Fruit fly (Drosophila melanogaster) whole organism, embryonic: Measurements from ENCODE around the gene Ask1.

Experiments used
- Asciz ChIP-seq: fragments of 200-800 bp; sonication (Bioruptor generic); optimal IDR thresholded peaks from 2 replicates; lab custom pipeline; 2017; ENCODE audit warnings: missing biosample characterization, mild to moderate bottlenecking, missing genetic modification characterization, missing genetic modification reagents
- Awh ChIP-seq: fragments of 200-800 bp; sonication (Bioruptor generic); IDR thresholded peaks from 2 replicates; pipeline ENCODE4, ENCODE4 v1.3.6; 2022; ENCODE audit warnings: missing biosample characterization, missing genetic modification characterization
- BtbVII ChIP-seq: fragments of 200-800 bp; sonication (Bioruptor generic); optimal IDR thresholded peaks from 3 replicates; lab custom pipeline; 2017; ENCODE audit warnings: missing biosample characterization, mild to moderate bottlenecking, missing genetic modification characterization
- C15 ChIP-seq: fragments of 200-800 bp; sonication (Bioruptor generic); IDR thresholded peaks from 3 replicates; pipeline ENCODE4 v1.3.6; 2022; ENCODE audit warnings: missing biosample characterization, missing genetic modification characterization
- CG10209 ChIP-seq: fragments of 200-800 bp; sonication (Bioruptor generic); optimal IDR thresholded peaks from 3 replicates; lab custom pipeline; 2017; ENCODE audit warnings: missing biosample characterization, mild to moderate bottlenecking, missing genetic modification characterization, missing genetic modification reagents
- CG11695 ChIP-seq: fragments of 200-800 bp; sonication (Bioruptor generic); IDR thresholded peaks from 3 replicates; pipeline ENCODE4 v1.3.6; 2022; ENCODE audit warnings: missing biosample characterization, missing genetic modification characterization
- CG12744 ChIP-seq: fragments of 200-800 bp; sonication (Bioruptor generic); optimal IDR thresholded peaks from 2 replicates; lab custom pipeline; 2016; ENCODE audit warnings: missing biosample characterization, missing genetic modification characterization
- CG13624 ChIP-seq: fragments of 200-800 bp; sonication (Bioruptor generic); optimal IDR thresholded peaks from 2 replicates; lab custom pipeline; 2016; ENCODE audit warnings: missing biosample characterization, missing genetic modification characterization
- CG14050 ChIP-seq: fragments of 200-800 bp; sonication (Bioruptor generic); IDR thresholded peaks from 3 replicates; pipeline ENCODE4 v1.3.6; 2022; ENCODE audit warnings: missing biosample characterization, missing genetic modification characterization
- CG16779 ChIP-seq: fragments of 200-800 bp; sonication (Bioruptor generic); IDR thresholded peaks from 2 replicates; pipeline ENCODE4 v1.3.6; 2022; ENCODE audit warnings: missing biosample characterization, missing genetic modification characterization
- CG16863 ChIP-seq: fragments of 200-800 bp; sonication (Bioruptor generic); optimal IDR thresholded peaks from 3 replicates; lab custom pipeline; 2016; ENCODE audit warnings: missing biosample characterization, missing genetic modification characterization
- CG1792 ChIP-seq: fragments of 200-800 bp; sonication (Bioruptor generic); optimal IDR thresholded peaks from 2 replicates; lab custom pipeline; 2016; ENCODE audit warnings: missing biosample characterization, missing genetic modification characterization
- CG2120 ChIP-seq: fragments of 200-800 bp; sonication (Bioruptor generic); optimal IDR thresholded peaks from 3 replicates; lab custom pipeline; 2016; ENCODE audit warnings: missing biosample characterization, missing genetic modification characterization
- CG30020 ChIP-seq: fragments of 200-800 bp; optimal IDR thresholded peaks from 2 replicates; lab custom pipeline; 2019; ENCODE audit warnings: missing biosample characterization, mild to moderate bottlenecking, missing genetic modification characterization, moderate library complexity
- CG3407 ChIP-seq: fragments of 200-800 bp; sonication (Bioruptor generic); optimal IDR thresholded peaks from 2 replicates; lab custom pipeline; 2018; ENCODE audit warnings: missing biosample characterization, mild to moderate bottlenecking, missing genetic modification characterization
- CG3995 ChIP-seq: fragments of 200-800 bp; sonication (Bioruptor generic); optimal IDR thresholded peaks from 3 replicates; lab custom pipeline; 2016; ENCODE audit warnings: missing biosample characterization, missing genetic modification characterization
- CG4854 ChIP-seq: fragments of 200-800 bp; sonication (Bioruptor generic); optimal IDR thresholded peaks from 2 replicates; lab custom pipeline; 2016; ENCODE audit warnings: missing biosample characterization, missing genetic modification characterization, inconsistent platforms
- Camta ChIP-seq: fragments of 200-800 bp; sonication (Bioruptor generic); optimal IDR thresholded peaks from 2 replicates; lab custom pipeline; 2016; ENCODE audit warnings: missing biosample characterization, missing genetic modification characterization
- D19A ChIP-seq: fragments of 200-800 bp; optimal IDR thresholded peaks from 3 replicates; lab custom pipeline; 2019; ENCODE audit warnings: missing biosample characterization, mild to moderate bottlenecking, missing genetic modification characterization, moderate library complexity
- Dip3 ChIP-seq: fragments of 200-800 bp; sonication (Bioruptor generic); optimal IDR thresholded peaks from 3 replicates; lab custom pipeline; 2016; ENCODE audit warnings: missing biosample characterization, missing genetic modification characterization
- Elba2 ChIP-seq: fragments of 200-800 bp; sonication (Bioruptor generic); optimal IDR thresholded peaks from 3 replicates; lab custom pipeline; 2016; ENCODE audit warnings: missing biosample characterization, missing genetic modification characterization
- HmgZ ChIP-seq: fragments of 200-800 bp; sonication (Bioruptor generic); optimal IDR thresholded peaks from 2 replicates; lab custom pipeline; 2018; ENCODE audit warnings: missing biosample characterization, mild to moderate bottlenecking, missing genetic modification characterization
- Hr3 ChIP-seq: fragments of 200-800 bp; sonication (Bioruptor generic); optimal IDR thresholded peaks from 3 replicates; lab custom pipeline; 2016; ENCODE audit warnings: missing biosample characterization, missing genetic modification characterization
- Hr51 ChIP-seq, 2 experiments: fragments of 200-800 bp; sonication (Bioruptor generic); optimal IDR thresholded peaks; 2 replicates in 1 of 2; 3 replicates in 1 of 2; lab custom pipeline; 2016 to 2018; ENCODE audit warnings: missing biosample characterization in 2 of 2, missing genetic modification characterization in 2 of 2, mild to moderate bottlenecking in 1 of 2, moderate library complexity in 1 of 2
- Max ChIP-seq: fragments of 200-800 bp; sonication (Bioruptor generic); optimal IDR thresholded peaks from 2 replicates; lab custom pipeline; 2016; ENCODE audit warnings: missing biosample characterization, mild to moderate bottlenecking, missing genetic modification characterization
- Meics ChIP-seq: fragments of 200-800 bp; sonication (Bioruptor generic); optimal IDR thresholded peaks from 2 replicates; lab custom pipeline; 2017; ENCODE audit warnings: missing biosample characterization, mild to moderate bottlenecking, missing genetic modification characterization
- Mes4 ChIP-seq: fragments of 200-800 bp; sonication (Bioruptor generic); optimal IDR thresholded peaks from 2 replicates; lab custom pipeline; 2016; ENCODE audit warnings: missing biosample characterization, missing genetic modification characterization
- Optix ChIP-seq: fragments of 200-800 bp; sonication (Bioruptor generic); IDR thresholded peaks from 3 replicates; pipeline ENCODE4 v1.3.6; 2022; ENCODE audit warnings: missing biosample characterization, missing genetic modification characterization
- PHDP ChIP-seq: fragments of 200-800 bp; sonication (Bioruptor generic); optimal IDR thresholded peaks from 3 replicates; lab custom pipeline; 2018; ENCODE audit warnings: missing biosample characterization, mild to moderate bottlenecking, missing genetic modification characterization, moderate library complexity
- Usf ChIP-seq: fragments of 200-800 bp; sonication (Bioruptor generic); optimal IDR thresholded peaks from 2 replicates; lab custom pipeline; 2017; ENCODE audit warnings: missing genotype, missing biosample characterization, missing genetic modification characterization
- Xrp1 ChIP-seq: fragments of 200-800 bp; sonication (Bioruptor generic); IDR thresholded peaks from 2 replicates; pipeline ENCODE4 v1.3.6; 2022; ENCODE audit warnings: missing biosample characterization, missing genetic modification characterization
- bcd ChIP-seq: fragments of 200-800 bp; sonication (Bioruptor generic); optimal IDR thresholded peaks from 2 replicates; lab custom pipeline; 2017; ENCODE audit warnings: missing biosample characterization, mild to moderate bottlenecking, missing genetic modification characterization
- cg ChIP-seq: fragments of 200-800 bp; sonication (Bioruptor generic); optimal IDR thresholded peaks from 3 replicates; lab custom pipeline; 2019; ENCODE audit warnings: missing biosample characterization, mild to moderate bottlenecking, missing genetic modification characterization, moderate library complexity
- chm ChIP-seq: fragments of 200-800 bp; sonication (Bioruptor generic); IDR thresholded peaks from 2 replicates; pipeline ENCODE4 v1.3.6; 2022; ENCODE audit warnings: missing biosample characterization, missing genetic modification characterization
- dati ChIP-seq: fragments of 200-800 bp; sonication (Bioruptor generic); IDR thresholded peaks from 2 replicates; pipeline ENCODE4 v1.3.6; 2022; ENCODE audit warnings: missing biosample characterization, missing genetic modification characterization
- dpn ChIP-seq, 2 experiments: fragments of 200-800 bp; sonication (Bioruptor generic); optimal IDR thresholded peaks; 3 replicates each; lab custom pipeline; 2016; ENCODE audit warnings: missing biosample characterization in 2 of 2, missing genetic modification characterization in 2 of 2
- fd96Cb ChIP-seq: fragments of 200-800 bp; sonication (Bioruptor generic); optimal IDR thresholded peaks from 2 replicates; lab custom pipeline; 2018; ENCODE audit warnings: missing biosample characterization, mild to moderate bottlenecking, missing genetic modification characterization, moderate library complexity
- gcm2 ChIP-seq: fragments of 200-800 bp; sonication (Bioruptor generic); optimal IDR thresholded peaks from 2 replicates; lab custom pipeline; 2016; ENCODE audit warnings: missing biosample characterization, missing genetic modification characterization
- her ChIP-seq: fragments of 200-800 bp; sonication (Bioruptor generic); optimal IDR thresholded peaks from 2 replicates; lab custom pipeline; 2016; ENCODE audit warnings: missing biosample characterization, missing genetic modification characterization
- lilli ChIP-seq: fragments of 200-800 bp; sonication (Bioruptor generic); optimal IDR thresholded peaks from 3 replicates; lab custom pipeline; 2016; ENCODE audit warnings: missing biosample characterization, missing genetic modification characterization
- lov ChIP-seq, 2 experiments: fragments of 200-800 bp in 1 of 2; fragments of >200 bp in 1 of 2; sonication (Bioruptor generic) in 1 of 2; IDR thresholded peaks in 1 of 2; optimal IDR thresholded peaks in 1 of 2; 2 replicates in 1 of 2; 3 replicates in 1 of 2; pipeline versions ENCODE4 v1.3.6 to Lab custom; 2017 to 2022; ENCODE audit warnings: missing biosample characterization in 1 of 2, missing genetic modification characterization in 1 of 2
- mam ChIP-seq: fragments of 200-800 bp; sonication (Bioruptor generic); optimal IDR thresholded peaks from 3 replicates; lab custom pipeline; 2016; ENCODE audit warnings: missing biosample characterization, missing genetic modification characterization
- mirr ChIP-seq: fragments of 200-800 bp; sonication (Bioruptor generic); optimal IDR thresholded peaks from 3 replicates; lab custom pipeline; 2018; ENCODE audit warnings: missing biosample characterization, mild to moderate bottlenecking, missing genetic modification characterization
- org-1 ChIP-seq: fragments of 200-800 bp; sonication (Bioruptor generic); optimal IDR thresholded peaks from 2 replicates; lab custom pipeline; 2017; ENCODE audit warnings: missing biosample characterization, missing genetic modification characterization
- pan ChIP-seq, 4 experiments: fragments of >200 bp in 3 of 4; fragments of 200-800 bp in 1 of 4; sonication (Bioruptor generic) in 1 of 4; optimal IDR thresholded peaks in 3 of 4; IDR thresholded peaks in 1 of 4; 2 replicates each; pipeline versions ENCODE4 v1.3.6 to Lab custom; 2017 to 2022; ENCODE audit warnings: missing biosample characterization in 2 of 4, missing genetic modification characterization in 2 of 4, mixed read lengths in 1 of 4
- repo ChIP-seq: fragments of 200-800 bp; sonication (Bioruptor generic); optimal IDR thresholded peaks from 2 replicates; lab custom pipeline; 2016; ENCODE audit warnings: missing biosample characterization, missing genetic modification characterization
- slou ChIP-seq: fragments of 200-800 bp; sonication (Bioruptor generic); optimal IDR thresholded peaks from 3 replicates; lab custom pipeline; 2016; ENCODE audit warnings: missing biosample characterization, missing genetic modification characterization
- tx ChIP-seq: fragments of 200-800 bp; sonication (Bioruptor generic); optimal IDR thresholded peaks from 2 replicates; lab custom pipeline; 2016; ENCODE audit warnings: missing biosample characterization, missing genetic modification characterization
- wek ChIP-seq: fragments of 200-800 bp; sonication (Bioruptor generic); optimal IDR thresholded peaks from 3 replicates; lab custom pipeline; 2018; ENCODE audit warnings: missing biosample characterization, mild to moderate bottlenecking, missing genetic modification characterization, moderate library complexity

Ask1 gene

dm6 chr3R:19858017-19858659 is 21.4 kb upstream of the Ask1 start (continued):
- TF ChIP-seq Usf (GFP tag; lab: Kevin White, UChicago) (peak; percentile 14), gcm2 (GFP tag; lab: Kevin White, UChicago) (no peak), BtbVII (GFP tag; lab: Kevin White, UChicago) (peak; percentile 68), Camta (GFP tag; lab: Kevin White, UChicago) (peak; percentile 5), Optix (GFP tag; lab: Robert Waterston, UW) (peak; percentile 11; the same call in 1 of the 3 replicates), lilli (peak; percentile 38), CG3995 (GFP tag; lab: Kevin White, UChicago) (peak; percentile 3), mirr (GFP tag; lab: Kevin White, UChicago) (peak; percentile 48), Max (peak; percentile 0), Elba2 (GFP tag; lab: Kevin White, UChicago) (no peak), repo (GFP tag; lab: Kevin White, UChicago) (peak; percentile 12), CG30020 (tag; lab: Kevin White, UChicago) (no peak), fd96Cb (tag; lab: Kevin White, UChicago) (no peak), her (GFP tag; lab: Kevin White, UChicago) (peak; percentile 9), PHDP (tag; lab: Kevin White, UChicago) (peak; percentile 0), CG11695 (GFP tag; lab: Robert Waterston, UW) (0 out of 3 replicates have a peak, but pooled peaks have one; percentile 20), tx (GFP tag; lab: Kevin White, UChicago) (no peak), CG10209 (GFP tag; lab: Kevin White, UChicago) (peak; percentile 52), org-1 (GFP tag; lab: Kevin White, UChicago) (peak; percentile 44), CG12744 (GFP tag; lab: Kevin White, UChicago) (peak; percentile 8), CG4854 (GFP tag; lab: Kevin White, UChicago) (peak; percentile 33), C15 (GFP tag; lab: Robert Waterston, UW) (no peak), Hr51 (GFP tag; optimal IDR thresholded peaks at IDR 0.05; lab: Kevin White, UChicago) (no peak), CG2120 (GFP tag; lab: Kevin White, UChicago) (peak; percentile 62), Xrp1 (GFP tag; lab: Robert Waterston, UW) (peak; percentile 46), chm (peak; percentile 61), dati (GFP tag; lab: Robert Waterston, UW) (no peak), Awh (peak; percentile 66), CG14050 (no peak), wek (GFP tag; lab: Kevin White, UChicago) (peak; percentile 38), CG16863 (no peak), CG13624 (GFP tag; lab: Kevin White, UChicago) (peak; percentile 25), D19A (peak; percentile 0), CG3407 (GFP tag; lab: Kevin White, UChicago) (peak; percentile 29), Mes4 (GFP tag; lab: Kevin White, UChicago) (no peak), Dip3 (GFP tag; lab: Kevin White, UChicago) (peak; percentile 49), pan (optimal IDR thresholded peaks at IDR 0.05; lab: Kevin White, UChicago) (no peak), pan (GFP tag; optimal IDR thresholded peaks at IDR 0.05 in 1 of 2, IDR thresholded peaks at IDR 0.05 in 1 of 2) (no peak), cg (GFP tag; lab: Kevin White, UChicago) (no peak), bcd (GFP tag; lab: Kevin White, UChicago) (peak; percentile 42), Asciz (GFP tag; lab: Kevin White, UChicago) (peak; percentile 26), CG1792 (GFP tag; lab: Kevin White, UChicago) (peak; percentile 36), mam (GFP tag; lab: Kevin White, UChicago) (peak; percentile 29), HmgZ (tag; lab: Kevin White, UChicago) (peak; percentile 31), Meics (GFP tag; lab: Kevin White, UChicago) (no peak), lov (optimal IDR thresholded peaks at IDR 0.05; lab: Kevin White, UChicago) (no peak), lov (GFP tag; IDR thresholded peaks at IDR 0.05; lab: Robert Waterston, UW) (0 out of 3 replicates have a peak, but pooled peaks have one; percentile 11), dpn (GFP tag; optimal IDR thresholded peaks at IDR 0.05; lab: Kevin White, UChicago) (peak in 1 of 2 experiments; percentile 2), slou (GFP tag; lab: Kevin White, UChicago) (peak; percentile 4), Hr3 (GFP tag; lab: Kevin White, UChicago) (no peak), CG16779 (GFP tag; lab: Robert Waterston, UW) (0 out of 2 replicates have a peak, but pooled peaks have one; percentile 8)
